Worm (Caenorhabditis elegans) whole organism, midembryonic: ENCODE results near the gene C52A11.3.

Source experiments
- T22C8.4 ChIP-seq: fragments of 200-800 bp; sonication (Bioruptor generic); IDR thresholded peaks from 2 replicates; pipeline ENCODE4 v1.3.6; 2022; ENCODE audit warnings: missing genetic modification characterization, missing compliant biosample characterization
- cog-1 ChIP-seq: sonication (generic microtip); optimal IDR thresholded peaks from 2 replicates; lab custom pipeline; 2016; ENCODE audit warnings: missing genetic modification characterization, missing compliant biosample characterization
- flt-1 ChIP-seq: fragments of 200-800 bp; sonication (Bioruptor generic); IDR thresholded peaks from 2 replicates; pipeline ENCODE4 v1.3.6; 2022; ENCODE audit warnings: missing genetic modification characterization, missing compliant biosample characterization
- klf-2 ChIP-seq: fragments of 200-800 bp; sonication (Bioruptor generic); conservative IDR thresholded peaks from 2 replicates; pipeline ENCODE4 v1.3.6; 2022; ENCODE audit warnings: missing genetic modification reagents, missing genetic modification characterization, missing compliant biosample characterization
- med-1 ChIP-seq: sonication (generic microtip); optimal IDR thresholded peaks from 2 replicates; lab custom pipeline; 2017; ENCODE audit warnings: missing genetic modification characterization, mild to moderate bottlenecking, missing compliant biosample characterization, antibody characterized with exemption, missing genetic modification reagents; ENCODE audit not compliant: insufficient read depth
- ref-1 ChIP-seq: fragments of 200-800 bp; sonication (Bioruptor generic); conservative IDR thresholded peaks from 2 replicates; pipeline ENCODE4 v1.3.6; 2022; ENCODE audit warnings: missing genetic modification reagents, missing genetic modification characterization, missing compliant biosample characterization
- tab-1 ChIP-seq: fragments of 200-800 bp; sonication (Bioruptor generic); IDR thresholded peaks from 2 replicates; pipeline ENCODE4 v1.3.6; 2022; ENCODE audit warnings: missing genetic modification characterization, missing compliant biosample characterization
- ztf-23 ChIP-seq: fragments of 200-800 bp; sonication (Bioruptor generic); IDR thresholded peaks from 2 replicates; pipeline ENCODE4 v1.3.6; 2022; ENCODE audit warnings: missing genetic modification reagents, missing genetic modification characterization, missing compliant biosample characterization
- ztf-29 ChIP-seq: fragments of 200-800 bp; sonication (Bioruptor generic); IDR thresholded peaks from 2 replicates; pipeline ENCODE4 v1.3.6; 2022; ENCODE audit warnings: missing genetic modification reagents, missing genetic modification characterization, missing compliant biosample characterization

Gene C52A11.3

DNA sequence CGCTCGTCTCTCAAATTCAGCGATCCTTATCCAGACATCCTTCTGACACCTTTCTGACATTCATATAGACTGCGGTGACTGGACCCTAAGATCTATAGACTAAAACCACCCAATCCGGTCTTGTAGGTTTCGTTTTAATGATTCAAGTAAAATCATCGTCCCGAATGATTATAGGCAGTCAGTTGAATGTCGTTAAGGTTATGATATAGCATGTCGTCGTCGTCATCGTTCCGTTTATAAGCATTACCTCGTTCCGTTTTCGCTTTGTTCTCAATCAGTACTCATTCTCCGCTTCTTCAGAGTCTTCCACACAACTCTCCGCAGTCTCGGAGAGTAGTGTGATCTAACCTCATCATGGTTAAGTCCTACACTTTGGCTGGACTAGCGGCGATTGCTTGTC is 28.5 kb upstream of the C52A11.3 start, which contains the start of gene bli-1:
TSS of gene bli-1 (plus strand) at position 301 of the 400 bp plus-strand sequence.
- TF ChIP-seq cog-1 (tag; lab: Kevin White, UChicago) (no peak), ztf-29 (GFP tag; lab: Robert Waterston, UW) (no peak), klf-2 (no peak), T22C8.4 (GFP tag; lab: Robert Waterston, UW) (no peak), ztf-23 (no peak), med-1 (GFP tag; lab: Kevin White, UChicago) (no peak), flt-1 (GFP tag; lab: Robert Waterston, UW) (no peak), tab-1 (GFP tag; lab: Robert Waterston, UW) (no peak), ref-1 (GFP tag; lab: Robert Waterston, UW) (no peak)

DNA sequence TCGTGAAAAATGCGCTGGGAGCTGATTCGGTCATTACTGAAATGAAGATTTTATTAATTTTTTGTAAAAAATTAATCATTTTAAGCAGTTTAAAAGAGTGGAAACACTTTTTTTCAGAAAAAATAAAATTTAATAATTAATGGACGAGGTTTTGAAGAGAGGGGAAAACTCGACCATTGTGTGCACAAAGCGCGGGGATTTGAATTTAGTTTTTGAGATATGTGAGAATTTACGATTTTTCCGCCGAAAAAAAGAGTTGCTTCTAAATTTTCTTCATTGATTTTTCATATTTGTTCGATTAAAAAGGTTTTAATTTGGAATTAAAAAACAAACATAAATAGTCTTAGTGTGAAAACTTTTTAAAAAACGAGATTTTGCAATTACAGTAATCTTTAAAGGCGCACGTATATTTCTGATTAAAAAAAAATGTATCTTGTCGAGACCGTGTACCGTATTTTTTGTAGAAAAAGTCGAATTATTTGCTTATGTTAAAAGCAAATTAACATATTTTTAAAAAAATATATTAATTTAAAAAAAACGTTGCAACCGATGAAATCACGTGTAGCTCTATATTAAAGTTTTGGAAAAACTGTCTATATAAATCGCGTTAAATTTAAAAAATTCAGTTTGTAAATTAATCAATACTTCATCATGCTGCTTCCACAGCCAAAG is 22.8 kb upstream of the C52A11.3 start, which contains the start of the genes dph-2 and C09G5.7:
TSS of gene dph-2 (minus strand) at position 36 of the 672 bp plus-strand sequence.
TSS of gene C09G5.7 (plus strand) at position 622 of the 672 bp plus-strand sequence.
- TF ChIP-seq flt-1 (GFP tag; lab: Robert Waterston, UW) = no peak

DNA sequence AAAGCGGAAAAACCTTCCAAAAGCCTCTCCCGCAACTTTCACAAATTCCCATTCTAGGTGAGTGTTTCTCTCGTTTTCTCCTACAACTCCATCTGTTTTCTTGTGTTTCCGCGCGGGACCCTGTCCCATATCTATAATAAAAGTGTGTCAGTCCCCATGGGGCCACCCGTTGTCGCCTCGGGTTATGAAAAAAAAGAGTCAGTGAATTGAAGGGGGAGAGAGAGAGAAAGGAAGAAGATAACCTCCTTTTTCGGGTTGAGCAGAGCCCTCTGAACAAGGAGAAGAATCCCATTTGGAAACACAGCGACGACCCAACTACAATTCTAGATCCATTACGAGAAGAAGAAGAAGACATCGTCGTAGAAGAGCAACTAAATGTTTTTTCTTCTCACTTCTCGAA is 20.0 kb upstream of the C52A11.3 start, which contains the start of gene C09G5.13:
TSS of gene C09G5.13 (plus strand) at position 301 of the 400 bp plus-strand sequence.
- TF ChIP-seq ztf-23 = no peak
- no peak for TF ChIP-seq flt-1 (GFP tag; lab: Robert Waterston, UW)
- TF ChIP-seq ztf-29 (GFP tag; lab: Robert Waterston, UW) = no peak
- no peak for TF ChIP-seq cog-1 (tag; lab: Kevin White, UChicago)
- TF ChIP-seq klf-2 = no peak

DNA sequence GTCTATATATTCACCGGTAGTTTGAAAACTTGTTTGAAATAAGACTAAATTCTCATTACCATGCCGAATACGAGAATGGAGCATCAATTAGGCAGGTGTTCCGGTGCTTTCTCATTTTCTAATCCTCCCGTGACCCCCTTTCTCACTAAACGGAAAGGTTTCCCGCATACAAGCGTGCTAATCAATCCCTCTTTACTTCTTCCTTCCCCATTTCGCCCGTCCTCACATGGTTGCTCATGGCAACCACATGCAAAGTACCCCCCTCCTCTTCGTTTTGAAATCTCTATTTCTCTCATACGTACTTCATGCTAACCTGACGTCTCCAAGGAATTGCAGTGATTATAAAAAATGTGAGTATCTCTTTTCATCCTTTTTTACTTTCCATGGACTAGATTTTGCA is 17.2 kb upstream of the C52A11.3 start, which contains the start of gene mks-5:
TSS of gene mks-5 (plus strand) at position 301 of the 400 bp plus-strand sequence.
- TF ChIP-seq med-1 (GFP tag; lab: Kevin White, UChicago) (no peak), flt-1 (GFP tag; lab: Robert Waterston, UW) (no peak), ztf-29 (GFP tag; lab: Robert Waterston, UW) (no peak), tab-1 (GFP tag; lab: Robert Waterston, UW) (no peak), ztf-23 (no peak), klf-2 (no peak), ref-1 (GFP tag; lab: Robert Waterston, UW) (no peak), cog-1 (tag; lab: Kevin White, UChicago) (no peak), T22C8.4 (GFP tag; lab: Robert Waterston, UW) (no peak)

DNA sequence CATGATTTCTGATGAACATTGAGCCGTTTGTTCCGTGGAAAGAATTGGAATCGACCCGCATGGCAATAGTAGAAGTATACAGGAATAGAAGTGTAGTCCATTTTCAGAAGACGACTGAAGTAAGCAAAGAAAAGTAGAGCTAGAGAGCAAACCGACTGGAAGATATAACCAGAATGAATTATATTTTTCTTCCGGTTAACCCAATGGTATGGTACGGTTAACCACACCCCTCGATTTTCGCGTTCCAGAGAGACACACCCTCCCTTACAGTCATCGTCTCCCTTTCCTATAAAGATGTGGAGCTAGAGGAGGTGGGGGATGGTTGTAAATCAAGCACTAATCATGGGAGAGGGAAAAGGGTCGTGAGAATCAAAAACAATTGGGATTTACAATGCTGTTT is 14.1 kb upstream of the C52A11.3 start, which contains the start of gene C09G5.14:
TSS of gene C09G5.14 (minus strand) at position 101 of the 400 bp plus-strand sequence.
- TF ChIP-seq ztf-29 (GFP tag; lab: Robert Waterston, UW) (no peak), cog-1 (tag; lab: Kevin White, UChicago) (no peak), tab-1 (GFP tag; lab: Robert Waterston, UW) (no peak), T22C8.4 (GFP tag; lab: Robert Waterston, UW) (no peak), flt-1 (GFP tag; lab: Robert Waterston, UW) (no peak), ref-1 (GFP tag; lab: Robert Waterston, UW) (no peak), med-1 (GFP tag; lab: Kevin White, UChicago) (no peak), klf-2 (no peak), ztf-23 (no peak)

DNA sequence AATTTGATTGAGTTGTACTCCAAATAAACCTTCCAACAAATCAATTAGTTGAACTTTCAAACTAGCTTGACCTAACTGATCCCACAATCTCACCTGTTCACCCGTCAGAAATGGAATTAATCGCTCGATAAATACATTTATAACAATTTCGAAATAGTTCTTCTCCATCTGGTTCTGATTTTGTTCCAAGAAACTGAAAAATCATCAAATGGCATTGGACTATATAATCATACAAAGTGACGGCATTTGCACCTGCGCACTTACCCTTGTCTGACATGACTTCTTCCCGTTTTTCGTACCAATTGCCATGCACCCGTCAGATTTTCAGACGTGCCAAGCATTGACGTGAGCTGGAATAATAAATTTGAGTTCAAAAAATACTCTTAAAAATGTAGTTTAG is 6.5 kb upstream of the C52A11.3 start:
- no peak for TF ChIP-seq klf-2
- TF ChIP-seq flt-1 (GFP tag; lab: Robert Waterston, UW) = no peak
- no peak for TF ChIP-seq T22C8.4 (GFP tag; lab: Robert Waterston, UW)
- TF ChIP-seq med-1 (GFP tag; lab: Kevin White, UChicago) = no peak
- TF ChIP-seq tab-1 (GFP tag; lab: Robert Waterston, UW) = no peak
- TF ChIP-seq cog-1 (tag; lab: Kevin White, UChicago) = no peak
- no peak for TF ChIP-seq ztf-23
- no peak for TF ChIP-seq ref-1 (GFP tag; lab: Robert Waterston, UW)
- TF ChIP-seq ztf-29 (GFP tag; lab: Robert Waterston, UW) = no peak

DNA sequence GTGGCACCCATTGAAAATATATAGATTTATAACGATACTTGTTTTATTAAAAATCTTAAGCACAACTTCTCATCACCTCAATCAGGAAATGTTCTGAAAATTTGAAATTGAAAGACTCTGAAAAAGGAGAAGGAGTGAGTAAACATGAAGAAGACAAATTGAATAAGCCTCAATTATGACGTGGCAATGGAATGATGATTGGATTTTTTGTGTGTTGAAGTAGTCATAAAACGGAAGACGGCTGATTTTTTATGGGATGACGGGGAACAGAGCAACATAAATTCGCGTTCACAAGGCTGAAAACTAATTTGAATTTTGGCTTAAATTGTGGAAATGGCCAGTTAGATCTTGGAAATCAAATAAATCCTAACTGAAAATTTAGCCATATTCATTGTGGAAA is 5.6 kb upstream of the C52A11.3 start, which contains the start of gene glb-12:
TSS of gene glb-12 (minus strand) at position 101 of the 400 bp plus-strand sequence.
- no peak for TF ChIP-seq tab-1 (GFP tag; lab: Robert Waterston, UW)
- no peak for TF ChIP-seq T22C8.4 (GFP tag; lab: Robert Waterston, UW)
- TF ChIP-seq ztf-23 = no peak
- no peak for TF ChIP-seq flt-1 (GFP tag; lab: Robert Waterston, UW)
- no peak for TF ChIP-seq ref-1 (GFP tag; lab: Robert Waterston, UW)
- TF ChIP-seq cog-1 (tag; lab: Kevin White, UChicago) = no peak

DNA sequence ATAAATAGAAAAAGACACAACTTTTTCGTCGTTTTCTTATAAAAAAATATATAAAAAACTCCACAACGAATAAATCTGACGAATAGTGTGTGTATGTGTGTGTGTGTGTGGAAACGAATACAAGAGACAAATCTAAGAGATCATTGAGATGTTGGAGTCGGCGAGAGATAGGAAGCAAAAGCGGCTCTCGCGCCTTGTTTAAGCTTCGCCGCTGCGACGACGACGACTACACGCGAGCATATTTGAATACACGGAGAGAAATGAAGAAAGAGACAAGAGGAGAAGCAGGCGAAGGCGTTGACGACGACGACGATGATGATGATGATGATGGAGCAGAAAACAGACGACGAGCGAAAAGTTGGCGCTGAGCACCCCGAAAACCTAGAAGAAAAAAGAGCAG is 7.6 kb downstream of the C52A11.3 start:
- no peak for TF ChIP-seq ztf-23
- TF ChIP-seq cog-1 (tag; lab: Kevin White, UChicago) = no peak
- TF ChIP-seq tab-1 (GFP tag; lab: Robert Waterston, UW) = no peak
- no peak for TF ChIP-seq klf-2
- no peak for TF ChIP-seq flt-1 (GFP tag; lab: Robert Waterston, UW)
- TF ChIP-seq med-1 (GFP tag; lab: Kevin White, UChicago) = no peak
- TF ChIP-seq ref-1 (GFP tag; lab: Robert Waterston, UW) = no peak
- no peak for TF ChIP-seq T22C8.4 (GFP tag; lab: Robert Waterston, UW)
- TF ChIP-seq ztf-29 (GFP tag; lab: Robert Waterston, UW) = no peak

DNA sequence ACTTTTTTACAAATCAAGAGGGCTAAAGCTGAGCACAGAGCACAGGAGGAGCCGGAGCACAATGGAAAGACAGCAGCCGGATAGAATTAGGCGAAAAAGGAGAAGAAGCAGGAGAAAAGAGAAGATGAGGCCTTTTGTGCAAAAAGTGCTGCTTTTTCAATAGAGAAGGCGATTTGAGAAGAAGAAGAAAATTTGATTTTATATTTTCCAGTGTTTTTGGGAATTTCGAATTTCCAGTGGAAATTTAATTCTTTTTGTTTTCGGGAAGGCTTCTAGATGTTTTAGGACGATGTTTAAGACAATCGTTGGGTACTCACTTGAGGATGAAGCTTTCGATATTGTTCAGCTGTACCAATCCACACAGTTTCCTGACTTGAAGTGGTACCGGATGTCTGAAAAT is 16.5 kb downstream of the C52A11.3 start:
- TF ChIP-seq ref-1 (GFP tag; lab: Robert Waterston, UW) = no peak
- TF ChIP-seq T22C8.4 (GFP tag; lab: Robert Waterston, UW) = no peak
- TF ChIP-seq med-1 (GFP tag; lab: Kevin White, UChicago) = no peak
- no peak for TF ChIP-seq tab-1 (GFP tag; lab: Robert Waterston, UW)
- TF ChIP-seq ztf-23 = no peak
- no peak for TF ChIP-seq ztf-29 (GFP tag; lab: Robert Waterston, UW)
- TF ChIP-seq flt-1 (GFP tag; lab: Robert Waterston, UW) = no peak
- no peak for TF ChIP-seq cog-1 (tag; lab: Kevin White, UChicago)
- no peak for TF ChIP-seq klf-2
